Worm (Caenorhabditis elegans) whole organism, L1 larva: Measurements from ENCODE around the gene dro-1.

Experiments used
- C34B4.2 ChIP-seq: sonication (generic microtip); optimal IDR thresholded peaks from 2 replicates; lab custom pipeline; 2017; ENCODE audit warnings: mild to moderate bottlenecking, missing genetic modification characterization, missing compliant biosample characterization
- blmp-1 ChIP-seq: fragments of 150-350 bp; optimal IDR thresholded peaks from 2 replicates; lab custom pipeline; 2014; ENCODE audit warnings: missing biosample characterization, missing genetic modification characterization
- ces-1 ChIP-seq: fragments of 150-350 bp; optimal IDR thresholded peaks from 2 replicates; lab custom pipeline; 2014; ENCODE audit warnings: missing biosample characterization, missing genetic modification reagents, missing genetic modification characterization
- egl-27 ChIP-seq, 2 experiments: fragments of 150-350 bp in 1 of 2; sonication (generic microtip); optimal IDR thresholded peaks; 3 replicates each; lab custom pipeline; 2017 to 2018; ENCODE audit warnings: missing biosample characterization in 2 of 2, missing genetic modification characterization in 2 of 2, missing genetic modification reagents in 2 of 2
- tbx-2 ChIP-seq: sonication (generic microtip); optimal IDR thresholded peaks from 2 replicates; lab custom pipeline; 2016; ENCODE audit warnings: missing genetic modification characterization, missing compliant biosample characterization
- unc-62 ChIP-seq: fragments of 150-350 bp; optimal IDR thresholded peaks from 2 replicates; lab custom pipeline; 2014; ENCODE audit warnings: missing biosample characterization, missing genetic modification reagents, missing genetic modification characterization

ce11 chrIII:13339672-13340071 lies 2.8 kb upstream of the dro-1 start, which contains the start of gene F53A2.3:
- TF ChIP-seq ces-1 (GFP tag; lab: Kevin White, UChicago) (no peak), blmp-1 (tag; lab: Kevin White, UChicago) (no peak), unc-62 (no peak), egl-27 (tag; optimal IDR thresholded peaks at IDR 0.05; lab: Kevin White, UChicago) (no peak), tbx-2 (tag; lab: Kevin White, UChicago) (no peak), C34B4.2 (no peak)
